Fruit fly (Drosophila melanogaster) whole organism, embryonic: ENCODE data around the gene CG8065.
A peak's percentile ranks its signal among the peaks of the same experiment; 100 is the strongest.

Source experiments
- Blimp-1 ChIP-seq: fragments of 200-800 bp; sonication (Bioruptor generic); optimal IDR thresholded peaks from 3 replicates; lab custom pipeline; 2018; ENCODE audit warnings: missing biosample characterization, missing genetic modification characterization, mild to moderate bottlenecking, moderate library complexity, missing genetic modification reagents
- CG10462 ChIP-seq: fragments of 200-800 bp; sonication (Bioruptor generic); optimal IDR thresholded peaks from 2 replicates; lab custom pipeline; 2016; ENCODE audit warnings: missing biosample characterization, missing genetic modification characterization
- CG10543 ChIP-seq: fragments of 200-800 bp; sonication (Bioruptor generic); optimal IDR thresholded peaks from 3 replicates; lab custom pipeline; 2017; ENCODE audit warnings: missing biosample characterization, mild to moderate bottlenecking, missing genetic modification characterization, moderate library complexity
- CG11456 ChIP-seq: fragments of 200-800 bp; sonication (Bioruptor generic); IDR thresholded peaks from 3 replicates; pipeline ENCODE4 v1.3.6; 2022; ENCODE audit warnings: missing biosample characterization, missing genetic modification characterization
- CG12071 ChIP-seq: fragments of 200-800 bp; sonication (Bioruptor generic); optimal IDR thresholded peaks from 3 replicates; lab custom pipeline; 2018; ENCODE audit warnings: missing biosample characterization, mild to moderate bottlenecking, missing genetic modification characterization
- CG12104 ChIP-seq: fragments of 200-800 bp; sonication (Bioruptor generic); optimal IDR thresholded peaks from 3 replicates; lab custom pipeline; 2016; ENCODE audit warnings: missing biosample characterization, missing genetic modification characterization
- CG1602 ChIP-seq: fragments of 200-800 bp; sonication (Bioruptor generic); optimal IDR thresholded peaks from 3 replicates; lab custom pipeline; 2016; ENCODE audit warnings: missing biosample characterization, missing genetic modification characterization
- CG2889 ChIP-seq: fragments of 200-800 bp; sonication (Bioruptor generic); IDR thresholded peaks from 3 replicates; pipeline ENCODE4 v1.3.6; 2022; ENCODE audit warnings: missing biosample characterization, missing genetic modification characterization
- CG3163 ChIP-seq: fragments of 200-800 bp; sonication (Bioruptor generic); optimal IDR thresholded peaks from 3 replicates; lab custom pipeline; 2016; ENCODE audit warnings: missing biosample characterization, missing genetic modification characterization
- CG5245 ChIP-seq: fragments of 200-800 bp; sonication (Bioruptor generic); optimal IDR thresholded peaks from 3 replicates; lab custom pipeline; 2016; ENCODE audit warnings: missing biosample characterization, missing genetic modification characterization
- CG8089 ChIP-seq: fragments of 200-800 bp; sonication (Bioruptor generic); optimal IDR thresholded peaks from 3 replicates; lab custom pipeline; 2016; ENCODE audit warnings: missing biosample characterization, missing genetic modification characterization
- Dbx ChIP-seq: fragments of 200-800 bp; sonication (Bioruptor generic); IDR thresholded peaks from 3 replicates; pipeline ENCODE4 v1.3.6; 2022; ENCODE audit warnings: missing biosample characterization, missing genetic modification characterization
- Deaf1 ChIP-seq: fragments of 200-800 bp; optimal IDR thresholded peaks from 3 replicates; lab custom pipeline; 2019; ENCODE audit warnings: missing biosample characterization, mild to moderate bottlenecking, missing genetic modification characterization, moderate library complexity
- Ets65A ChIP-seq: fragments of 200-800 bp; sonication (Bioruptor generic); peaks from one replicate; lab custom pipeline; 2016; ENCODE audit warnings: missing biosample characterization, missing genetic modification characterization
- HLH54F ChIP-seq: fragments of 200-800 bp; sonication (Bioruptor generic); optimal IDR thresholded peaks from 3 replicates; lab custom pipeline; 2016; ENCODE audit warnings: missing biosample characterization, missing genetic modification characterization
- HLHmδ ChIP-seq: fragments of 200-800 bp; sonication (Bioruptor generic); optimal IDR thresholded peaks from 2 replicates; lab custom pipeline; 2018; ENCODE audit warnings: missing biosample characterization, mild to moderate bottlenecking, missing genetic modification characterization, moderate library complexity
- Hmr ChIP-seq: fragments of 200-800 bp; sonication (Bioruptor generic); optimal IDR thresholded peaks from 3 replicates; lab custom pipeline; 2017; ENCODE audit warnings: mild to moderate bottlenecking, missing biosample characterization, missing genetic modification reagents, missing genetic modification characterization
- Hmx ChIP-seq: fragments of 200-800 bp; sonication (Bioruptor generic); optimal IDR thresholded peaks from 2 replicates; lab custom pipeline; 2016; ENCODE audit warnings: missing biosample characterization, missing genetic modification characterization
- Hr51 ChIP-seq, 2 experiments: fragments of 200-800 bp; sonication (Bioruptor generic); optimal IDR thresholded peaks; 2 replicates in 1 of 2; 3 replicates in 1 of 2; lab custom pipeline; 2016 to 2018; ENCODE audit warnings: missing biosample characterization in 2 of 2, missing genetic modification characterization in 2 of 2, mild to moderate bottlenecking in 1 of 2, moderate library complexity in 1 of 2
- NFAT ChIP-seq: fragments of 200-800 bp; sonication (Bioruptor generic); IDR thresholded peaks from 2 replicates; pipeline ENCODE4 v1.3.6; 2022; ENCODE audit warnings: missing biosample characterization, missing genetic modification characterization
- Neu2 ChIP-seq: fragments of 200-800 bp; sonication (Bioruptor generic); optimal IDR thresholded peaks from 3 replicates; lab custom pipeline; 2016; ENCODE audit warnings: missing biosample characterization, missing genetic modification characterization, borderline replicate concordance
- Nf-YC ChIP-seq: fragments of 200-800 bp; optimal IDR thresholded peaks from 3 replicates; lab custom pipeline; 2019; ENCODE audit warnings: missing biosample characterization, mild to moderate bottlenecking, missing genetic modification characterization, moderate library complexity
- Sox102F ChIP-seq: fragments of 200-800 bp; sonication (Bioruptor generic); optimal IDR thresholded peaks from 2 replicates; lab custom pipeline; 2018; ENCODE audit warnings: missing biosample characterization, mild to moderate bottlenecking, missing genetic modification characterization, moderate library complexity
- Sry-β ChIP-seq: fragments of 200-800 bp; sonication (Bioruptor generic); optimal IDR thresholded peaks from 2 replicates; lab custom pipeline; 2018; ENCODE audit warnings: missing biosample characterization, mild to moderate bottlenecking, missing genetic modification characterization, moderate library complexity
- Trl ChIP-seq, 3 experiments: fragments of >200 bp in 2 of 3; fragments of 200-800 bp in 1 of 3; sonication (Bioruptor generic) in 1 of 3; optimal IDR thresholded peaks; 2 replicates in 1 of 3; 3 replicates in 2 of 3; lab custom pipeline; 2016 to 2017; ENCODE audit warnings: missing biosample characterization in 1 of 3, missing genetic modification characterization in 1 of 3
- Xbp1 ChIP-seq: fragments of 200-800 bp; sonication (Bioruptor generic); optimal IDR thresholded peaks from 3 replicates; lab custom pipeline; 2016; ENCODE audit warnings: missing biosample characterization, mild to moderate bottlenecking, missing genetic modification characterization
- abd-A ChIP-seq: fragments of 200-800 bp; sonication (Bioruptor generic); optimal IDR thresholded peaks from 3 replicates; lab custom pipeline; 2019; ENCODE audit warnings: missing biosample characterization, mild to moderate bottlenecking, missing genetic modification characterization, moderate library complexity
- az2 ChIP-seq: fragments of 200-800 bp; sonication (Bioruptor generic); optimal IDR thresholded peaks from 3 replicates; lab custom pipeline; 2016; ENCODE audit warnings: missing biosample characterization, missing genetic modification characterization
- crol ChIP-seq: fragments of 200-800 bp; sonication (Bioruptor generic); IDR thresholded peaks from 2 replicates; pipeline ENCODE4 v1.3.6; 2022; ENCODE audit warnings: missing biosample characterization, missing genetic modification characterization
- crp ChIP-seq, 2 experiments: fragments of 200-800 bp; sonication (Bioruptor generic); optimal IDR thresholded peaks; 2 replicates in 1 of 2; 3 replicates in 1 of 2; lab custom pipeline; 2017; ENCODE audit warnings: missing biosample characterization in 2 of 2, missing genetic modification characterization in 2 of 2, mild to moderate bottlenecking in 1 of 2, moderate library complexity in 1 of 2
- dati ChIP-seq: fragments of 200-800 bp; sonication (Bioruptor generic); IDR thresholded peaks from 2 replicates; pipeline ENCODE4 v1.3.6; 2022; ENCODE audit warnings: missing biosample characterization, missing genetic modification characterization
- dimm ChIP-seq: fragments of 200-800 bp; sonication (Bioruptor generic); IDR thresholded peaks from 2 replicates; pipeline ENCODE4 v1.3.6; 2022; ENCODE audit warnings: missing biosample characterization, missing genetic modification characterization
- en ChIP-seq: fragments of 200-800 bp; sonication (Bioruptor generic); optimal IDR thresholded peaks from 2 replicates; lab custom pipeline; 2016; ENCODE audit warnings: missing biosample characterization, missing genetic modification characterization
- ewg ChIP-seq: fragments of 200-800 bp; sonication (Bioruptor generic); optimal IDR thresholded peaks from 3 replicates; lab custom pipeline; 2017; ENCODE audit warnings: mild to moderate bottlenecking, missing biosample characterization, missing genetic modification reagents, missing genetic modification characterization
- fd64A ChIP-seq: fragments of 200-800 bp; sonication (Bioruptor generic); optimal IDR thresholded peaks from 3 replicates; lab custom pipeline; 2018; ENCODE audit warnings: missing biosample characterization, mild to moderate bottlenecking, missing genetic modification characterization
- grau ChIP-seq: fragments of 200-800 bp; optimal IDR thresholded peaks from 3 replicates; lab custom pipeline; 2019; ENCODE audit warnings: missing biosample characterization, mild to moderate bottlenecking, missing genetic modification characterization, moderate library complexity
- knrl ChIP-seq: fragments of 200-800 bp; sonication (Bioruptor generic); IDR thresholded peaks from 3 replicates; pipeline ENCODE4 v1.3.6; 2022; ENCODE audit warnings: missing biosample characterization, missing genetic modification characterization; ENCODE audit not compliant: partially characterized antibody
- prd ChIP-seq, 3 experiments: fragments of >200 bp in 2 of 3; fragments of 200-800 bp in 1 of 3; sonication (Bioruptor generic) in 1 of 3; optimal IDR thresholded peaks in 2 of 3; IDR thresholded peaks in 1 of 3; 2 replicates in 2 of 3; 3 replicates in 1 of 3; pipeline versions ENCODE4 v1.3.6 to Lab custom; 2017 to 2022; ENCODE audit warnings: missing biosample characterization in 1 of 3, missing genetic modification characterization in 1 of 3
- ro ChIP-seq: fragments of 200-800 bp; sonication (Bioruptor generic); IDR thresholded peaks from 2 replicates; pipeline ENCODE4 v1.3.6; 2022; ENCODE audit warnings: missing biosample characterization, missing genetic modification characterization
- sr ChIP-seq: fragments of 200-800 bp; sonication (Bioruptor generic); IDR thresholded peaks from 3 replicates; pipeline ENCODE4 v1.3.6; 2022; ENCODE audit warnings: missing biosample characterization, missing genetic modification characterization
- vnd ChIP-seq: fragments of 200-800 bp; sonication (Bioruptor generic); IDR thresholded peaks from 3 replicates; pipeline ENCODE4 v1.3.6; 2022; ENCODE audit warnings: missing biosample characterization, missing genetic modification characterization; ENCODE audit not compliant: partially characterized antibody

CG8065 gene

DNA sequence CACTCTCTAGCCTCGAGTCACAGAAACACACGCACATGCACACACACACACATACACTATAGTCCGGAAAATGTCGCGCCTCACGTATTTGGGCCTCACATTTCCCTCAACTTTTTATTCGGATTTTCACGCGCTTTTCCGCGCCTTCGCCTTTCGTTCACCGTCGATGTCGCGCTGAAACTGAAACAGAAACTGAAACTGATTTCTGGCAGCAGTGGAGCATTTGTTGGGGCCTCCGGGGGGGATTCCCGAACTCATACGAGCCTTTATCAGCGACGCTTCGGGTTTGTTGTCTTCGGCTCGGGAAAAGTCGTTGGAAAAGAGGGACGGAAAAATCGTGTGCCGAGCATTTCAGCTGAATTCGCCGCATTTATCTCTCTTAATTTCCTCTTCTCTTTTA is 29.5 kb upstream of the CG8065 start, which contains the start of gene dpr10 (continued):
- peak; percentile 89 for TF ChIP-seq crol (GFP tag; lab: Robert Waterston, UW)
- TF ChIP-seq CG1602 (GFP tag; lab: Kevin White, UChicago), result no peak
- TF ChIP-seq Hr51 (GFP tag; optimal IDR thresholded peaks at IDR 0.05; lab: Kevin White, UChicago), result peak in 1 of 2 experiments; percentile 18
- TF ChIP-seq az2 (GFP tag; lab: Kevin White, UChicago), result no peak
- TF ChIP-seq ro, result no peak
- TF ChIP-seq NFAT (GFP tag; lab: Robert Waterston, UW), result no peak
- TF ChIP-seq CG8089, result no peak
- TF ChIP-seq dimm (GFP tag; lab: Robert Waterston, UW), result no peak
- TF ChIP-seq CG2889 (GFP tag; lab: Robert Waterston, UW), result no peak
- TF ChIP-seq fd64A (GFP tag; lab: Kevin White, UChicago), result no peak
- no peak for TF ChIP-seq grau (tag; lab: Kevin White, UChicago)
- 0 out of 3 replicates have a peak, but pooled peaks have one; percentile 39 for TF ChIP-seq CG11456
- TF ChIP-seq CG10543 (GFP tag; lab: Kevin White, UChicago), result peak; percentile 37
- TF ChIP-seq Neu2, result no peak
- no peak for TF ChIP-seq Hmx (GFP tag; lab: Kevin White, UChicago)
- no peak for TF ChIP-seq crp (GFP tag; optimal IDR thresholded peaks at IDR 0.05; lab: Kevin White, UChicago)
- TF ChIP-seq ewg (GFP tag; lab: Kevin White, UChicago), result no peak
- no peak for TF ChIP-seq CG5245
- peak; percentile 89 for TF ChIP-seq abd-A (tag; lab: Kevin White, UChicago)
- TF ChIP-seq knrl (GFP tag; lab: Robert Waterston, UW), result peak; percentile 31; the same call in 1 of the 3 replicates
- no peak for TF ChIP-seq CG10462 (GFP tag; lab: Kevin White, UChicago)
- peak; percentile 21 for TF ChIP-seq Hmr
- no peak for TF ChIP-seq Sry-β (GFP tag; lab: Kevin White, UChicago)
- TF ChIP-seq prd (optimal IDR thresholded peaks at IDR 0.05; lab: Kevin White, UChicago), result no peak
- TF ChIP-seq prd (GFP tag; IDR thresholded peaks at IDR 0.05; lab: Robert Waterston, UW), result no peak
- no peak for TF ChIP-seq vnd (GFP tag; lab: Robert Waterston, UW)
- no peak for TF ChIP-seq en (GFP tag; lab: Kevin White, UChicago)
- TF ChIP-seq HLH54F (GFP tag; lab: Kevin White, UChicago), result no peak
- TF ChIP-seq Sox102F, result no peak
- TF ChIP-seq CG12104 (GFP tag; lab: Kevin White, UChicago), result no peak
- peak; percentile 53 for TF ChIP-seq Blimp-1 (GFP tag; lab: Kevin White, UChicago)
- peak; percentile 26 for TF ChIP-seq CG12071 (GFP tag; lab: Kevin White, UChicago)
- no peak for TF ChIP-seq dati (GFP tag; lab: Robert Waterston, UW)

DNA sequence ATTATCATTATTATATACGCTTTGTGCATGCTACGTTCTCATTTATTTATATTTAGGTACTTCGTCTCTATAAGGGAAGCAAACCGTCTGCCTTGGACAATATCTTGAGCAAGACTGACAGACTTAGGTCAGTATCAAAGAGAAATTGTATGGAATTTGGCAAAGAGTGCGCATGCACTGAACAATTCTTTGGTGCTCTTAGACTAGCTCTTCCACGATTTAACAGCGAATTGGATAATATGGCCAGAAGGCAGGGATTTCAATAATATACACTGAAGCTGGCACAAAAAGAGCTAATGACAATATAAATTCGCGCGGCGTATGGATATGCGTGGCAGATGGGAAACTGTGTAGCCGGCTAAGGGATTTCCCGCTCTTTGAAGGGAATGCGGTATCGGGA is 28.6 kb upstream of the CG8065 start:
- peak; percentile 5 for TF ChIP-seq ewg (GFP tag; lab: Kevin White, UChicago)
- TF ChIP-seq sr (GFP tag; lab: Robert Waterston, UW), result no peak
- TF ChIP-seq Ets65A, result peak; percentile 45
- TF ChIP-seq Deaf1 (tag; lab: Kevin White, UChicago), result peak; percentile 73
- TF ChIP-seq HLHmδ (GFP tag; lab: Kevin White, UChicago), result no peak
- TF ChIP-seq Xbp1 (GFP tag; lab: Kevin White, UChicago), result no peak
- TF ChIP-seq abd-A (tag; lab: Kevin White, UChicago), result peak; percentile 77
- TF ChIP-seq Trl (optimal IDR thresholded peaks at IDR 0.05; lab: Kevin White, UChicago), result peak; percentile 31 to 43
- no peak for TF ChIP-seq Trl (GFP tag; optimal IDR thresholded peaks at IDR 0.05; lab: Kevin White, UChicago)
- TF ChIP-seq CG3163, result peak; percentile 85
- no peak for TF ChIP-seq Nf-YC (tag; lab: Kevin White, UChicago)
- TF ChIP-seq Dbx (GFP tag; lab: Robert Waterston, UW), result no peak
